Worm (Caenorhabditis elegans) whole organism, L2 larva: ENCODE measurements around the gene K09F6.13.

Experiments used
- blmp-1 ChIP-seq: sonication (generic microtip); optimal IDR thresholded peaks from 2 replicates; lab custom pipeline; 2017; ENCODE audit warnings: missing genetic modification characterization, mild to moderate bottlenecking, missing compliant biosample characterization, antibody characterized with exemption, moderate library complexity; ENCODE audit not compliant: insufficient read depth
- egl-27 ChIP-seq: sonication (generic microtip); optimal IDR thresholded peaks from 3 replicates; lab custom pipeline; 2017; ENCODE audit warnings: missing biosample characterization, missing genetic modification reagents, missing genetic modification characterization
- elt-3 ChIP-seq: sonication (generic microtip); optimal IDR thresholded peaks from 2 replicates; lab custom pipeline; 2017; ENCODE audit warnings: missing biosample characterization, missing genetic modification characterization
- lin-39 ChIP-seq: fragments of 150-350 bp; optimal IDR thresholded peaks from 2 replicates; lab custom pipeline; 2014; ENCODE audit warnings: missing biosample characterization, missing genetic modification reagents, missing genetic modification characterization
- nhr-237 ChIP-seq: fragments of 150-350 bp; optimal IDR thresholded peaks from 2 replicates; lab custom pipeline; 2014; ENCODE audit warnings: missing biosample characterization, missing genetic modification characterization

ce11 chrII:2302330-2302729 is 13.4 kb downstream of the K09F6.13 start, which contains the start of gene B0281.6:
- TF ChIP-seq nhr-237 (tag; lab: Kevin White, UChicago): no peak
- no peak for TF ChIP-seq blmp-1 (tag; lab: Kevin White, UChicago)
- TF ChIP-seq egl-27: no peak
- TF ChIP-seq lin-39: no peak
- no peak for TF ChIP-seq elt-3 (tag; lab: Kevin White, UChicago)
